Worm (Caenorhabditis elegans) whole organism, L3 larva: ENCODE data around the gene Y7A5A.20.
A peak's percentile ranks its signal among the peaks of the same experiment; 100 is the strongest.

Experiments
- R02D3.7 ChIP-seq: fragments of 150-350 bp; optimal IDR thresholded peaks from 2 replicates; lab custom pipeline; 2014; ENCODE audit warnings: missing biosample characterization, missing genetic modification characterization
- ZK546.5 ChIP-seq: sonication (generic microtip); optimal IDR thresholded peaks from 2 replicates; lab custom pipeline; 2017; ENCODE audit warnings: missing biosample characterization, missing genetic modification characterization
- aly-2 ChIP-seq: fragments of 150-350 bp; optimal IDR thresholded peaks from 2 replicates; lab custom pipeline; 2014; ENCODE audit warnings: missing biosample characterization, missing genetic modification characterization
- ama-1 ChIP-seq: fragments of 150-350 bp; optimal IDR thresholded peaks from 2 replicates; lab custom pipeline; 2018
- ceh-82 ChIP-seq: fragments of 150-350 bp; optimal IDR thresholded peaks from 2 replicates; lab custom pipeline; 2014; ENCODE audit warnings: missing biosample characterization, missing genetic modification characterization
- ceh-9 ChIP-seq: sonication (generic microtip); optimal IDR thresholded peaks from 2 replicates; lab custom pipeline; 2018; ENCODE audit warnings: missing biosample characterization, missing genetic modification characterization
- daf-12 ChIP-seq: fragments of 150-350 bp; optimal IDR thresholded peaks from 2 replicates; lab custom pipeline; 2014; ENCODE audit warnings: missing biosample characterization, missing genetic modification reagents, missing genetic modification characterization
- egl-5 ChIP-seq: fragments of 150-350 bp; optimal IDR thresholded peaks from 2 replicates; lab custom pipeline; 2017; ENCODE audit warnings: missing biosample characterization, missing genetic modification reagents, missing genetic modification characterization, inconsistent platforms
- elt-2 ChIP-seq: sonication (generic microtip); optimal IDR thresholded peaks from 2 replicates; lab custom pipeline; 2016; ENCODE audit warnings: missing genetic modification reagents, mild to moderate bottlenecking, missing genetic modification characterization, missing compliant biosample characterization
- elt-3 ChIP-seq, 3 experiments: fragments of 150-350 bp in 1 of 3; sonication (generic microtip) in 2 of 3; optimal IDR thresholded peaks; 2 replicates in 2 of 3; 4 replicates in 1 of 3; lab custom pipeline; 2014 to 2017; ENCODE audit warnings: missing biosample characterization in 3 of 3, missing genetic modification characterization in 3 of 3
- eor-1 ChIP-seq, 2 experiments: fragments of 150-350 bp; optimal IDR thresholded peaks; 2 replicates each; lab custom pipeline; 2014 to 2018; ENCODE audit warnings: missing biosample characterization in 2 of 2, missing genetic modification characterization in 2 of 2
- fkh-10 ChIP-seq: sonication (generic microtip); optimal IDR thresholded peaks from 2 replicates; lab custom pipeline; 2017; ENCODE audit warnings: missing biosample characterization, missing genetic modification reagents, missing genetic modification characterization
- fkh-2 ChIP-seq: fragments of 150-350 bp; optimal IDR thresholded peaks from 2 replicates; lab custom pipeline; 2014; ENCODE audit warnings: missing biosample characterization, missing genetic modification reagents, missing genetic modification characterization
- hmg-11 ChIP-seq: sonication (generic microtip); optimal IDR thresholded peaks from 2 replicates; lab custom pipeline; 2016; ENCODE audit warnings: missing genetic modification characterization, missing compliant biosample characterization
- lin-15B ChIP-seq: fragments of 150-350 bp; optimal IDR thresholded peaks from 2 replicates; lab custom pipeline; 2014; ENCODE audit warnings: missing biosample characterization, missing genetic modification characterization
- lin-39 ChIP-seq: fragments of 150-350 bp; optimal IDR thresholded peaks from 2 replicates; lab custom pipeline; 2018; ENCODE audit warnings: missing biosample characterization, missing genetic modification reagents, missing genetic modification characterization
- lsy-12 ChIP-seq: sonication (generic microtip); optimal IDR thresholded peaks from 2 replicates; lab custom pipeline; 2016; ENCODE audit warnings: mild to moderate bottlenecking, missing genetic modification characterization, missing compliant biosample characterization
- nhr-25 ChIP-seq: sonication (generic microtip); optimal IDR thresholded peaks from 2 replicates; lab custom pipeline; 2017; ENCODE audit warnings: missing biosample characterization, missing genetic modification characterization
- nhr-28 ChIP-seq: fragments of 150-350 bp; optimal IDR thresholded peaks from 2 replicates; lab custom pipeline; 2014; ENCODE audit warnings: missing biosample characterization, missing genetic modification characterization
- nhr-43 ChIP-seq: sonication (generic microtip); optimal IDR thresholded peaks from 2 replicates; lab custom pipeline; 2016; ENCODE audit warnings: mild to moderate bottlenecking, missing genetic modification characterization, missing compliant biosample characterization; ENCODE audit not compliant: poor library complexity, severe bottlenecking
- nhr-67 ChIP-seq: fragments of 150-350 bp; optimal IDR thresholded peaks from 2 replicates; lab custom pipeline; 2014; ENCODE audit warnings: missing biosample characterization, missing genetic modification characterization
- nhr-77 ChIP-seq: fragments of 150-350 bp; optimal IDR thresholded peaks from 2 replicates; lab custom pipeline; 2014; ENCODE audit warnings: missing biosample characterization, missing genetic modification characterization
- pha-4 ChIP-seq: fragments of 150-350 bp; optimal IDR thresholded peaks from 2 replicates; lab custom pipeline; 2014; ENCODE audit warnings: missing biosample characterization, missing genetic modification reagents, missing genetic modification characterization
- pqm-1 ChIP-seq: fragments of 150-350 bp; optimal IDR thresholded peaks from 2 replicates; lab custom pipeline; 2017; ENCODE audit warnings: missing biosample characterization, missing genetic modification characterization, inconsistent platforms
- tbx-2 ChIP-seq: sonication (generic microtip); optimal IDR thresholded peaks from 2 replicates; lab custom pipeline; 2016; ENCODE audit warnings: mild to moderate bottlenecking, missing genetic modification characterization, missing compliant biosample characterization
- unc-62 ChIP-seq: fragments of 150-350 bp; sonication (generic microtip); optimal IDR thresholded peaks from 4 replicates; lab custom pipeline; 2014; ENCODE audit warnings: missing biosample characterization, missing genetic modification reagents, missing genetic modification characterization

The Y7A5A.20 gene

DNA sequence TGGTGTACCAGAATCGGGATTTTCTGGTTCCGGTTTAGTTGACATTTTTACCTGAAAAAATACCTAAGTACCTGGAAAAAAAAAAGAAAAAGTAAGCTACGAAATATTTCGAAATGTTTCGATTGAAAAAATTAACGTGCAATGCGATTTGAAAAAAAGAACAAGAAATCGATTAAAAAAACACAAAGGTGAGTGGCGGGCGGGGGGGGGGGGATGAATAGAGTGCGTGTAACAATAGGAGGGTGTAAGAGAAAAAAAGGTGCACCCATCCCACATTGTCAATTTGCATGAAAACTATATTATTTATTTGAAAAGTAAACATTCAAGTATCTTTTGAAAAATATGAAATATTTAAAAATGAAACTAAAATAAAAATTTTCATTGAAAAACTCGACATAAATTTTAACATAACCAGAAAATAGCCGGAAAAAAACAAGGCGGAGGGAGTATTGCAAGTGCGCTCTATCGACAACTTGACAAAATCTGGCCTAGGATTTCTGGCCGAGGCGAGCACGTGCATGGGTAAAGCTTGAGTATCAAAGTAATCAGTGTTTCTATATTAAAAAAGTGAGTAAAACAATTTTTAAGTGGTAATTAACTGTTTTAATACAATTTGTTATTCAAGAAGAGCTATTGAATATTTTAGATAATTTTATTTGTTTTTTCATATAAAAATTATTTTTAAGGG, 37.9 kb downstream of the Y7A5A.20 start, which contains the start of the genes csb-1 and F53H4.4 (continued):
- no peak for TF ChIP-seq ceh-82 (tag; lab: Kevin White, UChicago)
- peak; percentile 56 for TF ChIP-seq egl-5
- TF ChIP-seq eor-1 (tag; optimal IDR thresholded peaks at IDR 0.05; lab: Kevin White, UChicago): no peak
- TF ChIP-seq fkh-10 (GFP tag; lab: Kevin White, UChicago): no peak
- TF ChIP-seq unc-62: no peak
- no peak for TF ChIP-seq elt-3 (tag; optimal IDR thresholded peaks at IDR 0.05; lab: Kevin White, UChicago)
- TF ChIP-seq fkh-2 (tag; lab: Kevin White, UChicago): no peak
- no peak for TF ChIP-seq nhr-77

ce11 chrX:15869589-15869988, 41.4 kb downstream of the Y7A5A.20 start:
- TF ChIP-seq lin-15B (no peak), nhr-43 (tag; lab: Kevin White, UChicago) (peak; percentile 2)
- TF ChIP-seq, all 47 proteins: peak for 1

- TF ChIP-seq daf-12 (no peak), lin-15B (no peak), elt-3 (tag; optimal IDR thresholded peaks at IDR 0.05; lab: Kevin White, UChicago) (no peak), nhr-67 (tag; lab: Kevin White, UChicago) (no peak), tbx-2 (tag; lab: Kevin White, UChicago) (no peak), eor-1 (tag; optimal IDR thresholded peaks at IDR 0.05; lab: Kevin White, UChicago) (no peak), unc-62 (no peak), aly-2 (tag; lab: Kevin White, UChicago) (no peak), R02D3.7 (no peak), nhr-25 (tag; lab: Kevin White, UChicago) (no peak), ZK546.5 (tag; lab: Kevin White, UChicago) (no peak), fkh-2 (tag; lab: Kevin White, UChicago) (no peak), hmg-11 (tag; lab: Kevin White, UChicago) (peak; percentile 5), ceh-9 (tag; lab: Kevin White, UChicago) (no peak), nhr-77 (no peak), lin-39 (peak; percentile 53), lsy-12 (tag; lab: Kevin White, UChicago) (peak; percentile 41), elt-2 (no peak), ama-1 (lab: Kevin White, UChicago) (no peak), egl-5 (no peak), nhr-28 (tag; lab: Kevin White, UChicago) (no peak)
These were observed 48.8 kb downstream of the Y7A5A.20 start for ce11 chrX:15876936-15877335.

DNA sequence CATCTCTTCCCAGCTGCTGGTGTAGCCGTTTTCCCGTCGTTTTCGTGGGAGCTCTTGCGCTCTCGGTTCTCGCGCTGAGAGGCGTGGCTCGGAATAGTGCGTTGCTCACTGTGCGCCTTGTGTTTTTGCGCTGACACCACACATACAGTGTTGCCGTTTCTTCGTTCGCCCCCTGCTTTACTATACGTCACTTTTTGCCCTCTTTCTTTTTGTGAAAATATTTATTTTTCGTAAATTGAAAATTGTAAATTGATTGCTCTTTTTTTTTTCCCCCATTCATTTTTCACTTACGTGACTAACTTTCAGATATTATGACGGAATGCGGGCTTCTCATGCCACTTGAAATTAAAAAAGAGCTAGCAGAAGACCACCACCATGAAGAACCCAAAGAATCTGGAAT, 50.6 kb downstream of the Y7A5A.20 start, which contains the start of gene gmeb-2:
TSS of gene gmeb-2 (plus strand) at position 301 of the 400 bp plus-strand sequence.
- TF ChIP-seq egl-5 (no peak), lsy-12 (tag; lab: Kevin White, UChicago) (peak; percentile 17), daf-12 (no peak), pqm-1 (tag; lab: Kevin White, UChicago) (no peak), pha-4 (peak; percentile 4), eor-1 (tag; optimal IDR thresholded peaks at IDR 0.05; lab: Kevin White, UChicago) (no peak), nhr-25 (tag; lab: Kevin White, UChicago) (no peak), nhr-28 (tag; lab: Kevin White, UChicago) (no peak)
- TF ChIP-seq, all 47 proteins: peak for 2
